Worm (Caenorhabditis elegans) whole organism, L2 larva: Measurements from ENCODE around the gene pigk-1.

ENCODE experiments used
- C34F6.9 ChIP-seq: fragments of 150-350 bp; optimal IDR thresholded peaks from 2 replicates; lab custom pipeline; 2014; ENCODE audit warnings: missing biosample characterization, missing genetic modification characterization
- F13H6.1 ChIP-seq: sonication (generic microtip); optimal IDR thresholded peaks from 2 replicates; lab custom pipeline; 2016; ENCODE audit warnings: missing genetic modification characterization, missing compliant biosample characterization
- Y55F3AM.14 ChIP-seq: fragments of 200-800 bp; sonication (Bioruptor generic); optimal IDR thresholded peaks from 2 replicates; lab custom pipeline; 2018; ENCODE audit warnings: mild to moderate bottlenecking, missing genetic modification characterization, missing compliant biosample characterization
- ZK546.5 ChIP-seq: sonication (generic microtip); optimal IDR thresholded peaks from 2 replicates; lab custom pipeline; 2017; ENCODE audit warnings: missing biosample characterization, missing genetic modification characterization
- alr-1 ChIP-seq: fragments of 150-350 bp; optimal IDR thresholded peaks from 2 replicates; lab custom pipeline; 2014; ENCODE audit warnings: missing biosample characterization, missing genetic modification characterization
- aly-2 ChIP-seq: fragments of 150-350 bp; optimal IDR thresholded peaks from 2 replicates; lab custom pipeline; 2014; ENCODE audit warnings: missing biosample characterization, missing genetic modification characterization
- ama-1 ChIP-seq: fragments of 150-350 bp; optimal IDR thresholded peaks from 2 replicates; lab custom pipeline; 2018; ENCODE audit warnings: inconsistent platforms
- ceh-16 ChIP-seq: fragments of 150-350 bp; optimal IDR thresholded peaks from 2 replicates; lab custom pipeline; 2014; ENCODE audit warnings: missing biosample characterization, missing genetic modification characterization
- elt-1 ChIP-seq: fragments of 150-350 bp; optimal IDR thresholded peaks from 2 replicates; lab custom pipeline; 2014; ENCODE audit warnings: missing biosample characterization, missing genetic modification characterization
- fos-1 ChIP-seq: fragments of 150-350 bp; optimal IDR thresholded peaks from 2 replicates; lab custom pipeline; 2014; ENCODE audit warnings: missing biosample characterization, missing genetic modification characterization
- gmeb-1 ChIP-seq: fragments of 150-350 bp; optimal IDR thresholded peaks from 2 replicates; lab custom pipeline; 2014; ENCODE audit warnings: missing biosample characterization, missing genetic modification characterization
- lin-11 ChIP-seq: fragments of 150-350 bp; sonication (generic microtip); optimal IDR thresholded peaks from 2 replicates; lab custom pipeline; 2014; ENCODE audit warnings: missing biosample characterization, missing genetic modification characterization, inconsistent platforms, mixed read lengths
- lsy-2 ChIP-seq, 2 experiments: fragments of 150-350 bp in 1 of 2; sonication (generic microtip) in 1 of 2; optimal IDR thresholded peaks; 2 replicates each; lab custom pipeline; 2014 to 2017; ENCODE audit warnings: missing biosample characterization in 2 of 2, missing genetic modification characterization in 2 of 2
- mab-5 ChIP-seq: fragments of 150-350 bp; optimal IDR thresholded peaks from 2 replicates; lab custom pipeline; 2014; ENCODE audit warnings: missing biosample characterization, missing genetic modification characterization
- nhr-129 ChIP-seq: fragments of 150-350 bp; optimal IDR thresholded peaks from 2 replicates; lab custom pipeline; 2014; ENCODE audit warnings: missing biosample characterization, missing genetic modification characterization
- nhr-21 ChIP-seq: fragments of 150-350 bp; optimal IDR thresholded peaks from 2 replicates; lab custom pipeline; 2014; ENCODE audit warnings: missing biosample characterization, missing genetic modification characterization
- nhr-23 ChIP-seq: fragments of 150-350 bp; optimal IDR thresholded peaks from 2 replicates; lab custom pipeline; 2014; ENCODE audit warnings: missing biosample characterization, missing genetic modification reagents, missing genetic modification characterization
- nhr-237 ChIP-seq: fragments of 150-350 bp; optimal IDR thresholded peaks from 2 replicates; lab custom pipeline; 2014; ENCODE audit warnings: missing biosample characterization, missing genetic modification characterization
- nhr-25 ChIP-seq: fragments of 150-350 bp; sonication (generic microtip); optimal IDR thresholded peaks from 3 replicates; lab custom pipeline; 2014; ENCODE audit warnings: missing biosample characterization, missing genetic modification characterization
- nhr-6 ChIP-seq: fragments of 150-350 bp; optimal IDR thresholded peaks from 2 replicates; lab custom pipeline; 2014; ENCODE audit warnings: missing biosample characterization, missing genetic modification characterization
- peb-1 ChIP-seq: fragments of 150-350 bp; optimal IDR thresholded peaks from 2 replicates; lab custom pipeline; 2014; ENCODE audit warnings: missing biosample characterization, missing genetic modification characterization
- sem-4 ChIP-seq: fragments of 150-350 bp; optimal IDR thresholded peaks from 2 replicates; lab custom pipeline; 2014; ENCODE audit warnings: missing biosample characterization, missing genetic modification reagents, missing genetic modification characterization
- sma-9 ChIP-seq, 2 experiments: fragments of 150-350 bp in 1 of 2; sonication (generic microtip) in 1 of 2; optimal IDR thresholded peaks; 2 replicates each; lab custom pipeline; 2014 to 2016; ENCODE audit warnings: missing genetic modification characterization in 2 of 2, mild to moderate bottlenecking in 1 of 2, missing biosample characterization in 1 of 2, missing compliant biosample characterization in 1 of 2, missing genetic modification reagents in 1 of 2, moderate library complexity in 1 of 2
- unc-62 ChIP-seq: fragments of 150-350 bp; optimal IDR thresholded peaks from 2 replicates; lab custom pipeline; 2014; ENCODE audit warnings: missing biosample characterization, missing genetic modification reagents, missing genetic modification characterization
- ztf-4 ChIP-seq: fragments of 150-350 bp; optimal IDR thresholded peaks from 2 replicates; lab custom pipeline; 2014; ENCODE audit warnings: missing biosample characterization, missing genetic modification characterization

pigk-1 gene

DNA sequence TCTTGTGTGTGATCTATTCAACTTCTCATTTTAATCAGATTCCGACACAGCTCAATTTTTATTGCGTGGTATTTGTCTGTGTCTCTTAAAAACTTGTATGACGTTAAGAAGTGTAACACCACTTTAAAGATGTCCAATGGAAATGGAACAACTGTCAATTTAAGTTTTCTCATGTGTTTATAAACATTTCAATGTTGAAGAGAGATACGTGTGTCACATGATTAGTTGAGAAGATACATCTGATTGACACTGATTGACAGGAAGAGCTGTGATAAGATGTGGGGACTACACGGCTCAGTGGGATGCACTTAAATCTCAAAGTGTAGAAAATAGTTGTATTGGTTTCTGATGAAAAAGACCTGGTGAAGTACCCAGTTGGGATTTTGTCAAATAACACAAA, 41.5 kb downstream of the pigk-1 start:
- TF ChIP-seq aly-2 (tag; lab: Kevin White, UChicago) (no peak), peb-1 (tag; lab: Kevin White, UChicago) (no peak), nhr-129 (tag; lab: Kevin White, UChicago) (peak; percentile 87), lin-11 (tag; lab: Kevin White, UChicago) (no peak), C34F6.9 (tag; lab: Kevin White, UChicago) (peak; percentile 59), ztf-4 (tag; lab: Kevin White, UChicago) (peak; percentile 62), unc-62 (GFP tag; lab: Kevin White, UChicago) (peak; percentile 79), nhr-6 (peak; percentile 67), nhr-237 (tag; lab: Kevin White, UChicago) (no peak), mab-5 (tag; lab: Kevin White, UChicago) (peak; percentile 58), sma-9 (GFP tag; optimal IDR thresholded peaks at IDR 0.05; lab: Kevin White, UChicago) (peak; percentile 72), sma-9 (tag; optimal IDR thresholded peaks at IDR 0.05; lab: Kevin White, UChicago) (no peak), sem-4 (tag; lab: Kevin White, UChicago) (no peak), lsy-2 (tag; optimal IDR thresholded peaks at IDR 0.05; lab: Kevin White, UChicago) (peak in 1 of 2 experiments; percentile 77), F13H6.1 (tag; lab: Kevin White, UChicago) (peak; percentile 84), gmeb-1 (tag; lab: Kevin White, UChicago) (no peak), ceh-16 (no peak), elt-1 (tag; lab: Kevin White, UChicago) (no peak), Y55F3AM.14 (GFP tag; lab: Kevin White, UChicago) (no peak), nhr-21 (tag; lab: Kevin White, UChicago) (no peak), nhr-25 (tag; lab: Kevin White, UChicago) (no peak)

DNA sequence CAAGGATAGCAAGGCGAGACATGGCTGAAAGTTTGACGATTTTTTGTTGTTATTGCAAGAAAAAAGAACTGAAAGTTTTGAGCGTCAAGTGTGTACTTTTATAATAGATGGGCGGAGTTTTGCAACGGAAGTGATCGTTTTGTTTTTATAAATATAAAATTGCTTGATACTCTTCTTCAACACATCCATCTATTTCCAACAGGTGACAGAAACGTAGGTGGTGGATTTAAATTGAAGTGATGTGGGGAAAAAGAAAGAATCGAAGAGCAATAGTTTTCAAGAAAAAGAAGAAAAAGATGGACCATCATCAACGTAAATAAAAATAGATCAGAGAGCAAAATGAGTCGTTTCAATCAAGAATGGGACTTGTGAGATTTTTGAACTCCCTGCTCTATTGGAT, 42.8 kb downstream of the pigk-1 start, which contains the start of gene ttr-17:
Gene ttr-17, minus strand, starts transcription at position 24 of the 400 bp plus-strand sequence.
- TF ChIP-seq F13H6.1 (tag; lab: Kevin White, UChicago) = peak; percentile 54
- TF ChIP-seq alr-1 (tag; lab: Kevin White, UChicago) = no peak
- TF ChIP-seq Y55F3AM.14 (GFP tag; lab: Kevin White, UChicago) = no peak
- TF ChIP-seq ama-1 (lab: Kevin White, UChicago) = peak; percentile 54
- no peak for TF ChIP-seq nhr-23 (tag; lab: Kevin White, UChicago)
- TF ChIP-seq lsy-2 (tag; optimal IDR thresholded peaks at IDR 0.05; lab: Kevin White, UChicago) = peak in 1 of 2 experiments; percentile 43
- peak; percentile 50 for TF ChIP-seq sma-9 (GFP tag; optimal IDR thresholded peaks at IDR 0.05; lab: Kevin White, UChicago)
- no peak for TF ChIP-seq sma-9 (tag; optimal IDR thresholded peaks at IDR 0.05; lab: Kevin White, UChicago)
- no peak for TF ChIP-seq unc-62 (GFP tag; lab: Kevin White, UChicago)
- TF ChIP-seq C34F6.9 (tag; lab: Kevin White, UChicago) = peak; percentile 7

DNA sequence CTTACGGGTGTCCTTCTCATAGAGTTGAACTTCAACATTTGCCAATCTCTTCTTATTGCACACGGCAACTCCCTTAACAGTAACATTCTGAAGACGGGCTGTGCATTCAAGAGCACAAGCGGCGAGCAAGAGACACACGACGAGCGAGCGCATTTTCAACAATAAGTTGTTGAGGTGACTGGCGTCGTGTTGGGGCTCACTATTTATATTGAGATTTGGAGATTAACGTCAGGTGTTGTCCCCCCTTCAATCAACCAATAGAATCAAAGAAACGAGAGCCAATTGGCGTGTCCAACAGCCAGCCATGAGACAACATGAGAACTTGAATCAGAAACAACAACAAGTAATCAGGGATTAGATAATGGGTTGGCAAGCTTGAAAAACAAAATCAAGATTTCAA, 45.9 kb downstream of the pigk-1 start, which contains the start of gene ttr-16:
Gene ttr-16, minus strand, starts transcription at position 176 of the 400 bp plus-strand sequence.
- peak; percentile 20 for TF ChIP-seq C34F6.9 (tag; lab: Kevin White, UChicago)
- TF ChIP-seq fos-1 (tag; lab: Kevin White, UChicago) = no peak
- peak; percentile 86 for TF ChIP-seq ama-1 (lab: Kevin White, UChicago)
- peak; percentile 64 for TF ChIP-seq nhr-129 (tag; lab: Kevin White, UChicago)
- TF ChIP-seq nhr-21 (tag; lab: Kevin White, UChicago) = no peak
- peak; percentile 20 for TF ChIP-seq F13H6.1 (tag; lab: Kevin White, UChicago)
- TF ChIP-seq lsy-2 (tag; optimal IDR thresholded peaks at IDR 0.05; lab: Kevin White, UChicago) = peak in 1 of 2 experiments; percentile 49
- TF ChIP-seq sma-9 (GFP tag; optimal IDR thresholded peaks at IDR 0.05; lab: Kevin White, UChicago) = peak; percentile 32
- no peak for TF ChIP-seq sma-9 (tag; optimal IDR thresholded peaks at IDR 0.05; lab: Kevin White, UChicago)

DNA sequence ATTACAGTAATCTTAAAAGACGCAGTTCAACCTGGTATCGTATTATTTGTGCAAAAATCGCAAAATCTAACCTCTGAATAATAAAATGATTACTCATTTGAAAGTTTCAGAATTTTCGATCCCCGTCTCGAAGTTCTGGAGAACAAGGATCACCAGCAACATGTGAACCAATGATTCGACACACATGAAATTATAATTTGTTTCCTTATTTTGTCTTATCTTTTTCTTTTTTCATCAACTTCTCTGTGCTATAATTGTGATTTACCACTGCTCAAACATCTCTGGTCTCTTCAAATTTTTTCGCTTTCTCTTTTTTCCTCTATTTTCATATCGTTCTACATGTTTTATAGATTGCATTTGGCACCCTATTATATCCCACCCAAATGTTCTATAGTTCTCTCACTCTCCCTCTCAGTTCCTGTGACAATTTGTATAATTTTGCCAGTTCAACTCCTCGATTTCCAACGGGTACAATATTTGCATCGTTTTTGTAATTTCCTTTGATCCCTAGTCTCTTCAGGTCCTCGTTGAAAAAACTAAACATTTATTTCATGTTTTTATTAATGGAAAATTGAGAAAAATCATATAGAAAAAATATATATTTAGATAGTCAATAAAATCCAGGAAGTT, 46.7 kb downstream of the pigk-1 start:
- TF ChIP-seq lsy-2 (tag; optimal IDR thresholded peaks at IDR 0.05; lab: Kevin White, UChicago) = peak in 1 of 2 experiments; percentile 58
- no peak for TF ChIP-seq ZK546.5 (tag; lab: Kevin White, UChicago)
